Worm (Caenorhabditis elegans) whole organism, L3 larva: ENCODE data around the gene dnj-5.

Source experiments
- ama-1 ChIP-seq: fragments of 150-350 bp; optimal IDR thresholded peaks from 2 replicates; lab custom pipeline; 2018
- jun-1 ChIP-seq: fragments of 150-350 bp; optimal IDR thresholded peaks from 2 replicates; lab custom pipeline; 2014; ENCODE audit warnings: missing biosample characterization, missing genetic modification reagents, missing genetic modification characterization
- nhr-23 ChIP-seq: fragments of 150-350 bp; optimal IDR thresholded peaks from 2 replicates; lab custom pipeline; 2014; ENCODE audit warnings: missing biosample characterization, missing genetic modification reagents, missing genetic modification characterization
- nhr-77 ChIP-seq: fragments of 150-350 bp; optimal IDR thresholded peaks from 2 replicates; lab custom pipeline; 2014; ENCODE audit warnings: missing biosample characterization, missing genetic modification characterization
- pha-4 ChIP-seq: fragments of 150-350 bp; optimal IDR thresholded peaks from 2 replicates; lab custom pipeline; 2014; ENCODE audit warnings: missing biosample characterization, missing genetic modification reagents, missing genetic modification characterization
- pqm-1 ChIP-seq: fragments of 150-350 bp; optimal IDR thresholded peaks from 2 replicates; lab custom pipeline; 2017; ENCODE audit warnings: missing biosample characterization, missing genetic modification characterization, inconsistent platforms
- snpc-4 ChIP-seq: fragments of 150-350 bp; optimal IDR thresholded peaks from 2 replicates; lab custom pipeline; 2014; ENCODE audit warnings: missing biosample characterization, missing genetic modification characterization
- unc-39 ChIP-seq: sonication (generic microtip); optimal IDR thresholded peaks from 4 replicates; lab custom pipeline; 2017; ENCODE audit warnings: missing biosample characterization, missing genetic modification characterization

- TF ChIP-seq ama-1 (lab: Kevin White, UChicago), result peak; percentile 55
- peak; percentile 31 for TF ChIP-seq pqm-1 (tag; lab: Kevin White, UChicago)
- TF ChIP-seq jun-1, result no peak
- peak; percentile 3 for TF ChIP-seq snpc-4 (tag; lab: Kevin White, UChicago)
- peak; percentile 58 for TF ChIP-seq pha-4 (tag; lab: Kevin White, UChicago)
- TF ChIP-seq nhr-23, result peak; percentile 19
- no peak for TF ChIP-seq unc-39 (tag; lab: Kevin White, UChicago)
- TF ChIP-seq nhr-77, result no peak
These were observed 5.0 kb downstream of the dnj-5 start for ce11 chrII:6853059-6853466.
